Worm (Caenorhabditis elegans) whole organism, late embryonic: ENCODE measurements around the gene C27A2.7.
"Not testable (repeated sequence)": the region's sequence is repeated elsewhere in the genome, so short reads cannot be mapped to it uniquely, and the experiment has no call there.

Experiments
- C08G9.2 ChIP-seq: sonication (generic microtip); optimal IDR thresholded peaks from 2 replicates; lab custom pipeline; 2016; ENCODE audit warnings: mild to moderate bottlenecking, missing genetic modification characterization, moderate library complexity, missing compliant biosample characterization
- K09A11.1 ChIP-seq: sonication (generic microtip); optimal IDR thresholded peaks from 2 replicates; lab custom pipeline; 2017; ENCODE audit warnings: antibody characterized with exemption, mild to moderate bottlenecking, missing genetic modification characterization, missing compliant biosample characterization; ENCODE audit not compliant: insufficient read depth
- Y22D7AL.16 ChIP-seq: sonication (generic microtip); optimal IDR thresholded peaks from 2 replicates; lab custom pipeline; 2016; ENCODE audit warnings: missing genetic modification characterization, missing compliant biosample characterization
- ama-1 ChIP-seq: fragments of 150-350 bp; optimal IDR thresholded peaks from 2 replicates; lab custom pipeline; 2014
- ceh-19 ChIP-seq: fragments of 200-800 bp; sonication (Bioruptor generic); optimal IDR thresholded peaks from 2 replicates; lab custom pipeline; 2018; ENCODE audit warnings: mild to moderate bottlenecking, missing genetic modification characterization, missing compliant biosample characterization
- ceh-22 ChIP-seq: sonication (generic microtip); optimal IDR thresholded peaks from 2 replicates; lab custom pipeline; 2017; ENCODE audit warnings: missing biosample characterization, missing genetic modification characterization
- ceh-30 ChIP-seq: fragments of 150-350 bp; optimal IDR thresholded peaks from 2 replicates; lab custom pipeline; 2014; ENCODE audit warnings: missing biosample characterization, missing genetic modification characterization
- ceh-31 ChIP-seq: sonication (generic microtip); optimal IDR thresholded peaks from 2 replicates; lab custom pipeline; 2016; ENCODE audit warnings: missing genetic modification characterization, missing compliant biosample characterization
- ceh-45 ChIP-seq: fragments of 200-800 bp; sonication (Bioruptor generic); IDR thresholded peaks from 2 replicates; pipeline ENCODE4 v1.3.6; 2022; ENCODE audit warnings: missing genetic modification reagents, missing genetic modification characterization, missing compliant biosample characterization
- ceh-48 ChIP-seq: sonication (generic microtip); optimal IDR thresholded peaks from 2 replicates; lab custom pipeline; 2016; ENCODE audit warnings: missing genetic modification characterization, inconsistent platforms, missing compliant biosample characterization
- ceh-9 ChIP-seq: sonication (generic microtip); optimal IDR thresholded peaks from 2 replicates; lab custom pipeline; 2016; ENCODE audit warnings: mild to moderate bottlenecking, missing genetic modification characterization, inconsistent platforms, missing compliant biosample characterization
- dmd-4 ChIP-seq: sonication (generic microtip); optimal IDR thresholded peaks from 2 replicates; lab custom pipeline; 2016; ENCODE audit warnings: borderline replicate concordance, missing genetic modification characterization, missing compliant biosample characterization
- dve-1 ChIP-seq: sonication (generic microtip); optimal IDR thresholded peaks from 2 replicates; lab custom pipeline; 2017; ENCODE audit warnings: antibody characterized with exemption, mild to moderate bottlenecking, missing genetic modification characterization, missing compliant biosample characterization
- elt-2 ChIP-seq: sonication (generic microtip); optimal IDR thresholded peaks from 2 replicates; lab custom pipeline; 2016; ENCODE audit warnings: missing genetic modification reagents, missing genetic modification characterization, missing compliant biosample characterization
- ets-4 ChIP-seq: sonication (generic microtip); optimal IDR thresholded peaks from 2 replicates; lab custom pipeline; 2016; ENCODE audit warnings: missing genetic modification characterization, missing compliant biosample characterization
- eyg-1 ChIP-seq: sonication (generic microtip); optimal IDR thresholded peaks from 2 replicates; lab custom pipeline; 2016; ENCODE audit warnings: missing genotype, missing genetic modification characterization, missing compliant biosample characterization
- fax-1 ChIP-seq: sonication (generic microtip); optimal IDR thresholded peaks from 2 replicates; lab custom pipeline; 2016; ENCODE audit warnings: missing genotype, missing genetic modification characterization, missing compliant biosample characterization
- fkh-10 ChIP-seq: fragments of 150-350 bp; optimal IDR thresholded peaks from 2 replicates; lab custom pipeline; 2014; ENCODE audit warnings: missing biosample characterization, missing genetic modification reagents, missing genetic modification characterization
- fkh-6 ChIP-seq: sonication (generic microtip); optimal IDR thresholded peaks from 2 replicates; lab custom pipeline; 2016; ENCODE audit warnings: missing genetic modification characterization, missing compliant biosample characterization
- gmeb-2 ChIP-seq: sonication (generic microtip); optimal IDR thresholded peaks from 2 replicates; lab custom pipeline; 2016; ENCODE audit warnings: missing genetic modification characterization, inconsistent platforms, missing compliant biosample characterization
- hlh-13 ChIP-seq: fragments of 200-800 bp; sonication (Bioruptor generic); optimal IDR thresholded peaks from 2 replicates; lab custom pipeline; 2018; ENCODE audit warnings: mild to moderate bottlenecking, missing genetic modification characterization, missing compliant biosample characterization
- hlh-6 ChIP-seq: sonication (generic microtip); optimal IDR thresholded peaks from 2 replicates; lab custom pipeline; 2016; ENCODE audit warnings: missing genotype, missing genetic modification characterization, missing compliant biosample characterization
- hlh-8 ChIP-seq: sonication (generic microtip); optimal IDR thresholded peaks from 2 replicates; lab custom pipeline; 2016; ENCODE audit warnings: missing genotype, missing genetic modification characterization, missing compliant biosample characterization
- lim-6 ChIP-seq: sonication (generic microtip); optimal IDR thresholded peaks from 2 replicates; lab custom pipeline; 2016; ENCODE audit warnings: missing genetic modification characterization, missing compliant biosample characterization
- nfya-1 ChIP-seq: sonication (generic microtip); optimal IDR thresholded peaks from 2 replicates; lab custom pipeline; 2017; ENCODE audit warnings: missing genetic modification characterization, mild to moderate bottlenecking, missing compliant biosample characterization, antibody characterized with exemption, moderate library complexity
- nhr-11 ChIP-seq: fragments of 150-350 bp; optimal IDR thresholded peaks from 2 replicates; lab custom pipeline; 2014; ENCODE audit warnings: missing biosample characterization, missing genetic modification characterization
- nhr-232 ChIP-seq: sonication (generic microtip); optimal IDR thresholded peaks from 2 replicates; lab custom pipeline; 2016; ENCODE audit warnings: missing genetic modification characterization, missing compliant biosample characterization
- npax-4 ChIP-seq: sonication (generic microtip); optimal IDR thresholded peaks from 2 replicates; lab custom pipeline; 2016; ENCODE audit warnings: missing genetic modification characterization, missing compliant biosample characterization
- odd-2 ChIP-seq: sonication (generic microtip); optimal IDR thresholded peaks from 2 replicates; lab custom pipeline; 2017; ENCODE audit warnings: antibody characterized with exemption, mild to moderate bottlenecking, missing genetic modification characterization, missing compliant biosample characterization
- pax-1 ChIP-seq: fragments of 150-350 bp; optimal IDR thresholded peaks from 2 replicates; lab custom pipeline; 2014; ENCODE audit warnings: missing biosample characterization, missing genetic modification characterization
- pha-2 ChIP-seq: sonication (generic microtip); optimal IDR thresholded peaks from 2 replicates; lab custom pipeline; 2017; ENCODE audit warnings: mild to moderate bottlenecking, missing genetic modification characterization, missing compliant biosample characterization
- pha-4 ChIP-seq: fragments of 150-350 bp; optimal IDR thresholded peaks from 2 replicates; lab custom pipeline; 2018; ENCODE audit warnings: missing biosample characterization, missing genetic modification reagents, missing genetic modification characterization
- pqm-1 ChIP-seq: sonication (generic microtip); optimal IDR thresholded peaks from 2 replicates; lab custom pipeline; 2016; ENCODE audit warnings: missing genetic modification characterization, missing compliant biosample characterization
- pros-1 ChIP-seq: fragments of 150-350 bp; optimal IDR thresholded peaks from 2 replicates; lab custom pipeline; 2014; ENCODE audit warnings: missing biosample characterization, missing genetic modification reagents, missing genetic modification characterization
- rnt-1 ChIP-seq: sonication (generic microtip); optimal IDR thresholded peaks from 2 replicates; lab custom pipeline; 2016; ENCODE audit warnings: missing genetic modification characterization, missing compliant biosample characterization
- sox-2 ChIP-seq: fragments of 200-800 bp; sonication (Bioruptor generic); IDR thresholded peaks from 2 replicates; pipeline ENCODE4 v1.3.6; 2022; ENCODE audit warnings: missing genetic modification reagents, missing genetic modification characterization, missing compliant biosample characterization
- tbx-2 ChIP-seq: sonication (generic microtip); optimal IDR thresholded peaks from 2 replicates; lab custom pipeline; 2016; ENCODE audit warnings: missing genetic modification characterization, missing compliant biosample characterization
- tbx-7 ChIP-seq: sonication (generic microtip); optimal IDR thresholded peaks from 2 replicates; lab custom pipeline; 2016; ENCODE audit warnings: missing genotype, missing genetic modification characterization, missing compliant biosample characterization
- ttx-3 ChIP-seq: sonication (generic microtip); optimal IDR thresholded peaks from 2 replicates; lab custom pipeline; 2016; ENCODE audit warnings: missing genetic modification reagents, missing genetic modification characterization, missing compliant biosample characterization
- unc-3 ChIP-seq, 2 experiments: fragments of 200-800 bp in 1 of 2; sonication (Bioruptor generic) in 1 of 2; sonication (generic microtip) in 1 of 2; conservative IDR thresholded peaks in 1 of 2; optimal IDR thresholded peaks in 1 of 2; 2 replicates each; pipeline versions ENCODE4 v1.3.6 to Lab custom; 2016 to 2022; ENCODE audit warnings: missing compliant biosample characterization in 2 of 2, missing genetic modification characterization in 2 of 2, missing genetic modification reagents in 1 of 2
- ztf-16 ChIP-seq: sonication (generic microtip); optimal IDR thresholded peaks from 2 replicates; lab custom pipeline; 2017; ENCODE audit warnings: missing genetic modification characterization, missing compliant biosample characterization

C27A2.7 gene

DNA sequence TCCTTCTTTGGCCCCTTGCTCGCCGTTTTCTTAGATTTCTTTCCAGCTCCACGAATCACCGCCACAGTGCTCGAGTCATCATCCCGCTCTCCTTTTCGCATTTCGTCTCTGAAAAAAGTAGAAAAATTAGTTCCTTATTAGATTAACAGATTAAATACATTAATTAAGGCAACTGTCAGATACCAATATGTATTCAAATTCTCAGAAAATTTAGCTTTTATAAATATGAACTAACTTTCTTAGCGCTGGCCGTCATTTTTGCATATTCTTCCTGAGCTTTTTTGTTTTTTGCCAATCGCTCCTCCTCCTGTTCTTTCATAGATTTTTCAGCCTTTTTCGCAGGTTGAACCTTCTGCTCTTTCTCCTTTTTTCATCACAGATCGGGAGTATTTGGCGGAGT, 28.5 kb upstream of the C27A2.7 start, which contains the start of gene C04G6.6:
Gene C04G6.6, minus strand, starts transcription at position 101 of the 400 bp plus-strand sequence.
- no peak for TF ChIP-seq ceh-19
- TF ChIP-seq sox-2 (GFP tag; lab: Robert Waterston, UW): no peak
- no peak for TF ChIP-seq pha-2 (tag; lab: Kevin White, UChicago)
- no peak for TF ChIP-seq npax-4 (tag; lab: Kevin White, UChicago)
- TF ChIP-seq elt-2 (tag; lab: Kevin White, UChicago): no peak
- TF ChIP-seq ets-4 (tag; lab: Kevin White, UChicago): no peak
- no peak for TF ChIP-seq ceh-45
- no peak for TF ChIP-seq hlh-8 (tag; lab: Kevin White, UChicago)
- no peak for TF ChIP-seq fax-1 (tag; lab: Kevin White, UChicago)
- no peak for TF ChIP-seq fkh-6 (tag; lab: Kevin White, UChicago)
- no peak for TF ChIP-seq tbx-7 (tag; lab: Kevin White, UChicago)

DNA sequence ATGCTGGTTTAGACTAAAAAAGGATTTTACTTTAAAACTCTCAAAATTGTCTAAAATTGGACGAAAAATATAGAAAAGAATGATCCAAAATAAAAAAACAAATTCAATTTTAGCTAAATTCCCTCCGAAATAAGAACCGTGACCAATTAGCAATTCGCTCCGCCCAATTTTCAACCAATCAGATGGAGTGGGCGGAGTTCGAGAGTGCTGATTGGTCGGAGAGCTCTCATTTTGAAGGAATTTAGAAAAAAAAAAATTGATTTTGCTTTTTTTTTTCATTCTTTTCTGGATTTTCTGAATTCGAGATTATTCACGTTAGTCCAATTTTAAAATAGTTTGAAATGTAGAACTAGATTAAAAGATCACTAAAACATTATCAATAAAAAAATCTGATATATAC, 27.9 kb upstream of the C27A2.7 start:
- TF ChIP-seq ceh-31 (tag; lab: Kevin White, UChicago): no peak
- peak; percentile 77 for TF ChIP-seq nfya-1 (tag; lab: Kevin White, UChicago)
- TF ChIP-seq tbx-2 (tag; lab: Kevin White, UChicago): no peak
- no peak for TF ChIP-seq C08G9.2
- TF ChIP-seq fax-1 (tag; lab: Kevin White, UChicago): no peak

DNA sequence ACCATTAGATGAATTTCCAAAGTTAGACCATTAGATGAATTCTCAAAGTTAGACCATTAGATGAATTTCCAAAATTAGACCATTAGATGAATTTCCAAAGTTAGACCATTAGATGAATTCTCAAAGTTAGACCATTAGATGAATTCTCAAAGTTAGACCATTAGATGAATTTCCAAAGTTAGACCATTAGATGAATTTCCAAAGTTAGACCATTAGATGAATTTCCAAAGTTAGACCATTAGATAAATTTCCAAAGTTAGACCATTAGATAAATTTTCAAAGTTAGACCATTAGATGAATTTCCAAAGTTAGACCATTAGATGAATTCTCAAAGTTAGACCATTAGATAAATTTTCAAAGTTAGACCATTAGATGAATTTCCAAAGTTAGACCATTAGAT, 26.3 kb upstream of the C27A2.7 start:
- TF ChIP-seq ceh-45: peak; percentile 92
- peak; percentile 88 for TF ChIP-seq unc-3 (GFP tag; conservative IDR thresholded peaks at IDR 0.05; lab: Robert Waterston, UW)
- not testable (repeated sequence) for TF ChIP-seq unc-3 (tag; optimal IDR thresholded peaks at IDR 0.05; lab: Kevin White, UChicago)
- peak; percentile 40 for TF ChIP-seq hlh-13
- peak; percentile 96 for TF ChIP-seq sox-2 (GFP tag; lab: Robert Waterston, UW)

DNA sequence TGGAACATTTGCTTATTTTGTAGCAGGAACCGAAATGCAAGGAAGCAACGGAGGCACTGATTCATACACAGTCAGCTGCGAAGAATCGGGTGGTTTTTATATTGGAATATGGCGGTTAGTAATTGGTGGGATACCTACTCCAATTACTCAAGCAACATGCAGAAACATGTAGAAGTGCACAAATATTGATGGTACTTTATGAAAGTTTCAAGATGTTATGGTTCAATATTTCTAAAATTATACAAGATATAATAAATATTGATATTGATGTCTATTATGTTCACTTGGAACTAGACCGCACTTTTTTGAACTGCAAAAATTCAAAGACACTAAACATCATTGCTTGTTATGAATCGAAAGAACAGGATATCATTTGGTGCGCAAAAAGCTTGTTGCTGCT, 22.8 kb upstream of the C27A2.7 start, which contains the start of gene C04G6.13:
Gene C04G6.13, plus strand, starts transcription at position 301 of the 400 bp plus-strand sequence.
- TF ChIP-seq ceh-9 (tag; lab: Kevin White, UChicago): no peak

DNA sequence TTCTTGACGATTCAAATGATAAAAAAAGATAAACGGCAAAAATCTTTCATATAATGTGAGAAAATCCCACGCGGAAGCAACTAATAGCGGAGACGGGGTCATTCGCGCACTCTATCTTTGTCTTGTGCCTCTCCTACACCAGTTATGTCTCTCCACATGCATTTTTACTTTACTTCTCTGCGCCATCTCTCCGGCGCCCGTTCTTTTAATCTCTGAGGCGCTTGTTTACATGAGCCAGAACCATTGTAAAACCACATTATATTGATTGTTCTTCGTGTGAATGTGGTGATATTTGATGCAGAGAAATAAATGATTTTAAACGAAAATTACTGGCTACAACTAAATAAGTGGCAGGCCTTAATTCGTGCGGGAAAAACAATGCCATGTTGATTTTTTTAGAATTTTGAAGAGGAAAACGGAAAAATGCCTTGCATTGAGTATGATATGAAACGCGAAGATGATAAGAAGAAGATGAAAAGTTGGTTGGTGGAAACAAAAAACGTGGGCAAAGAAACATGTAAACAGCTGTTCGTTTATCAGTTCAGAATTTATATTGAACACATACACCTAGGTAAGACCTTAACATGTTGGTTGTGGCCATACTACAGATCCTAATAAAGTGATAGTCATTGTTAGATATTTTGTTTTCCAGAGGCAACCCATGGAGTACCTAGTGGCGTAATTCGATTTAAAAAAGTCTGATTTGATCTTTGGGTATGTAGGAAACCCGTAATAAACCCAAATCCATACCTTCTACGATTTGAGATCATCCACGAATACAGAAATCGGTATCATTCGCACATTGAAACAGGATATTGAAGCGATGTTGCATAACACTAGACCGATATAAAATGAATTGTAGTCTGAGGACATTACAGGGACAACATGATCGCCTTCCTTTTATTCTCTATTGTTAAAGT, 21.5 kb upstream of the C27A2.7 start, which contains the start of gene C04G6.2:
Gene C04G6.2, plus strand, starts transcription at position 870 of the 920 bp plus-strand sequence.
- TF ChIP-seq npax-4 (tag; lab: Kevin White, UChicago) (no peak), odd-2 (tag; lab: Kevin White, UChicago) (no peak), eyg-1 (no peak), Y22D7AL.16 (tag; lab: Kevin White, UChicago) (no peak), nhr-11 (tag; lab: Kevin White, UChicago) (no peak), ttx-3 (tag; lab: Kevin White, UChicago) (no peak), gmeb-2 (tag; lab: Kevin White, UChicago) (no peak), rnt-1 (tag; lab: Kevin White, UChicago) (peak; percentile 3), hlh-13 (no peak), nhr-232 (tag; lab: Kevin White, UChicago) (no peak), ztf-16 (tag; lab: Kevin White, UChicago) (no peak), hlh-8 (tag; lab: Kevin White, UChicago) (no peak), ceh-45 (no peak), dmd-4 (tag; lab: Kevin White, UChicago) (no peak), ceh-48 (peak; percentile 35), pros-1 (no peak), pax-1 (tag; lab: Kevin White, UChicago) (peak; percentile 42), lim-6 (no peak), dve-1 (tag; lab: Kevin White, UChicago) (peak; percentile 32), ceh-9 (tag; lab: Kevin White, UChicago) (no peak), K09A11.1 (tag; lab: Kevin White, UChicago) (no peak), pqm-1 (no peak), hlh-6 (tag; lab: Kevin White, UChicago) (no peak), ets-4 (tag; lab: Kevin White, UChicago) (no peak), fkh-10 (no peak), ceh-30 (tag; lab: Kevin White, UChicago) (no peak), pha-4 (tag; lab: Kevin White, UChicago) (peak; percentile 44), ceh-19 (peak; percentile 23), fkh-6 (tag; lab: Kevin White, UChicago) (no peak), ceh-22 (tag; lab: Kevin White, UChicago) (no peak), ama-1 (no peak)
